Worm (Caenorhabditis elegans): ENCODE data around the gene apy-1.

DNA sequence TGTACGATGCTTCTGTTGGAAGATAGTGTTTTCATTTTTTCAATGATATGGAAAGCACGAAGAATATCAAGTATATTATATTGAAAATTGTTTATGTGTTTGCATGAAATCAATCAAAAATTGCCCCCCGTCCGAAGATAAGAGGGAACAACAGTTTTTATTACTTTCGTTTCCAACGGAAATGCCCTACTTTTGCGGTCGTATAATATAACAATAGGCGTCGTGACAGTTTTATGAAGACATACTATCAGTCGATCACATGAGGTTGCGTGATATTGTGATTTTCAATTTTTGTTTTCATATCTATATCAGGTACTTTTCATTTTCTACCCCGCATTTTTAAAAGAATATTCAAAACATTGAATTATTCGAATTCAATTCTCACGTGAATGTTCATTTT lies 26.5 kb upstream of the apy-1 start:
- TF ChIP-seq med-1 (GFP tag; optimal IDR thresholded peaks at IDR 0.05; ENCODE audit: insufficient read depth) (no peak), tab-1 (GFP tag; IDR thresholded peaks at IDR 0.05) (no peak), ztf-29 (GFP tag; IDR thresholded peaks at IDR 0.05) (no peak), klf-2 (GFP tag; conservative IDR thresholded peaks at IDR 0.05) (no peak)

Measured in whole organism, midembryonic.